Worm (Caenorhabditis elegans): Measurements from ENCODE around the gene lin-18.
A peak's percentile ranks its signal among the peaks of the same experiment; 100 is the strongest.

lin-18 gene

DNA sequence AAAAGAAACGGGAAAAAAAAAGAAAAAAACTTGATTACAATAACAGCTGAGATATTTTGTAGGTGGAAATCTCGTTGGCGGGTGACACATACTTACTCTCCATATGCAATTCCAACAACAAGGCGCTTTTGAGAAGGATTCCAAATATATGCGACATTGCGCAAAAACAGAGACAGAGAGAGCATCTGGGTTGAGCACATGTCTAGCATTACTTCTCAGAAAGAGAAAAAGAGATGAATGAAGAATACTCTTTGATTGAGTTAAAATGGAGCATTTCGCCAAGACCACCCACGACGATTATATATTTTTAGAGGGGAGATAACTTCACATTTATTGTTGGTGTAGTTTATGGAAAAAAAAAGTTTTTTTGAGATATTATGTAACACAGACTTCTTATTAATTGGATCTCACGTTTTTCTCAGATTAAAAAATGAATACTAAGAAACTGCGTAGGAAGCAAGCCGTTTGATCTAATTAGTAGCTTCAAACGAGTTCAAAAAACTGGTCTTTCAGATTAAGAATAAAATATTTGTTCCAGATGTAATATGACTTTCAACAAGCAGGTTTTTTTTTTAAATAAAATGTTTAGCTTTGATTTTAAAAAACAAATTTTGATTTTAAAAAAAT is 13.3 kb upstream of the lin-18 start:
- no peak for TF ChIP-seq hmg-1.1 (GFP tag; IDR thresholded peaks at IDR 0.05)
- no peak for TF ChIP-seq lsy-2 (tag; optimal IDR thresholded peaks at IDR 0.05)
- TF ChIP-seq hlh-30 (tag; optimal IDR thresholded peaks at IDR 0.05; ENCODE audit: insufficient read depth) = peak; percentile 25
- no peak for TF ChIP-seq nhr-6 (tag; optimal IDR thresholded peaks at IDR 0.05)
- TF ChIP-seq fkh-10 (GFP tag; optimal IDR thresholded peaks at IDR 0.05) = peak; percentile 11
- peak; percentile 24 for TF ChIP-seq aha-1 (tag)

DNA sequence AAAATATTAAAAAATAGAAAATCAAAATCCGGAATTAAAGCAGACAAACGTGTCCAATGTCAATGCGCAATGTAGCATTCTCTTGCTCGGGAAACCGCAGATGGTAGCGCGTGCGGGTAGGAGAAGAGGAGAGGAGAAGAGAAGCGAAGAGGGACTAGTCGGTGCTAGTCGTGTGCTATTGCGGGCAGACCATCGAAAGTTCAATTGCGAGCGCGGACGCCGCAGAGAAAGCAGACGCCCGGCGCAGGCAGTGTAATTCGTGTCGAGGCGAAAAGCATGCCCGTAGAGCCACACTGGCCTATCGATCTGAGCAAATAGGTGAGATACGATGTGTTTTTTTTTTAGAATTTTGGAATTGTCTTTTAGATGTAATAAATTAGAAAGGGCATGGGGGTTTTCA is 12.7 kb upstream of the lin-18 start:
- TF ChIP-seq daf-16 (GFP tag; optimal IDR thresholded peaks at IDR 0.05) = no peak
- peak; percentile 1 for TF ChIP-seq daf-16 (tag; optimal IDR thresholded peaks at IDR 0.05)
- TF ChIP-seq rbr-2 (tag; optimal IDR thresholded peaks at IDR 0.05) = peak; percentile 77
- no peak for TF ChIP-seq lir-3 (tag; optimal IDR thresholded peaks at IDR 0.05)
- TF ChIP-seq cey-2 (tag; optimal IDR thresholded peaks at IDR 0.05; ENCODE audit: borderline replicate concordance, insufficient read depth) = no peak
- TF ChIP-seq mxl-2 (GFP tag; conservative IDR thresholded peaks at IDR 0.05) = no peak
- no peak for TF ChIP-seq Y105C5A.15 (GFP tag; IDR thresholded peaks at IDR 0.05)
- no peak for TF ChIP-seq lin-13 (GFP tag; optimal IDR thresholded peaks at IDR 0.05)
- TF ChIP-seq ZK546.5 (tag; optimal IDR thresholded peaks at IDR 0.05) = no peak
- no peak for TF ChIP-seq dmd-9 (GFP tag; IDR thresholded peaks at IDR 0.05)
- TF ChIP-seq fkh-10 (GFP tag; optimal IDR thresholded peaks at IDR 0.05) = no peak
- no peak for TF ChIP-seq ceh-28 (tag; optimal IDR thresholded peaks at IDR 0.05)
- TF ChIP-seq lsy-2 (tag; optimal IDR thresholded peaks at IDR 0.05) = peak; percentile 2 to 26
- TF ChIP-seq fos-1 (tag; optimal IDR thresholded peaks at IDR 0.05) = no peak
- no peak for TF ChIP-seq ces-1 (GFP tag; optimal IDR thresholded peaks at IDR 0.05)
- peak; percentile 59 for TF ChIP-seq mxl-3 (GFP tag; optimal IDR thresholded peaks at IDR 0.05)
- TF ChIP-seq php-3 (GFP tag; IDR thresholded peaks at IDR 0.05) = 0 out of 2 replicates have a peak, but pooled peaks have one; percentile 48
- peak; percentile 67 for TF ChIP-seq hlh-11 (tag; optimal IDR thresholded peaks at IDR 0.05)
- no peak for TF ChIP-seq nhr-77 (tag; optimal IDR thresholded peaks at IDR 0.05)
- peak; percentile 28 for TF ChIP-seq nhr-28 (tag; optimal IDR thresholded peaks at IDR 0.05)
- TF ChIP-seq nhr-10 (tag; optimal IDR thresholded peaks at IDR 0.05) = no peak
- peak; percentile 85 for TF ChIP-seq hmg-1.1 (GFP tag; IDR thresholded peaks at IDR 0.05)
- TF ChIP-seq ceh-44 (GFP tag; IDR thresholded peaks at IDR 0.05) = no peak
- TF ChIP-seq zfp-3 (GFP tag; conservative IDR thresholded peaks at IDR 0.05) = no peak
- TF ChIP-seq ctbp-1 (GFP tag; IDR thresholded peaks at IDR 0.05) = 0 out of 2 replicates have a peak, but pooled peaks have one; percentile 46
- TF ChIP-seq daf-19 (GFP tag; conservative IDR thresholded peaks at IDR 0.05) = no peak
- no peak for TF ChIP-seq sdz-12 (GFP tag; optimal IDR thresholded peaks at IDR 0.05)
- peak; percentile 60 for TF ChIP-seq mep-1 (tag; optimal IDR thresholded peaks at IDR 0.05)
- peak in 1 of 2 experiments; percentile 50 for TF ChIP-seq hif-1 (tag; optimal IDR thresholded peaks at IDR 0.05)
- TF ChIP-seq pqm-1 (tag; optimal IDR thresholded peaks at IDR 0.05) = no peak
- TF ChIP-seq ceh-82 (tag; optimal IDR thresholded peaks at IDR 0.05) = no peak
- no peak for TF ChIP-seq zfp-2 (tag; optimal IDR thresholded peaks at IDR 0.05)
- peak; percentile 3 for TF ChIP-seq nhr-102 (tag; optimal IDR thresholded peaks at IDR 0.05)
- TF ChIP-seq dmd-6 (GFP tag; IDR thresholded peaks at IDR 0.05) = peak; percentile 49
- TF ChIP-seq mdl-1 (tag; optimal IDR thresholded peaks at IDR 0.05) = peak; percentile 65 to 79
- no peak for TF ChIP-seq saeg-2 (GFP tag; IDR thresholded peaks at IDR 0.05)
- TF ChIP-seq set-16 (GFP tag; IDR thresholded peaks at IDR 0.05) = peak; percentile 83
- TF ChIP-seq nhr-11 (tag; optimal IDR thresholded peaks at IDR 0.05) = peak; percentile 61
- TF ChIP-seq aha-1 (tag) = peak; percentile 55
- peak; percentile 59 for TF ChIP-seq mes-2 (tag; optimal IDR thresholded peaks at IDR 0.05; ENCODE audit: poor library complexity, severe bottlenecking)
- TF ChIP-seq pha-4 (GFP tag; IDR thresholded peaks at IDR 0.05) = peak; percentile 55; the same call in 1 of the 2 replicates
- TF ChIP-seq pha-4 (tag; optimal IDR thresholded peaks at IDR 0.05) = no peak
- TF ChIP-seq spr-3 (GFP tag; optimal IDR thresholded peaks at IDR 0.05) = no peak
- TF ChIP-seq arid-1 (GFP tag; conservative IDR thresholded peaks at IDR 0.05) = no peak
- TF ChIP-seq aly-2 (tag; optimal IDR thresholded peaks at IDR 0.05) = no peak
- no peak for TF ChIP-seq nhr-48 (tag; optimal IDR thresholded peaks at IDR 0.05)
- no peak for TF ChIP-seq ceh-62 (tag; optimal IDR thresholded peaks at IDR 0.05)
